Fruit fly (Drosophila melanogaster) whole organism, embryonic: ENCODE measurements around the gene Wdr92.
A peak's percentile ranks its signal among the peaks of the same experiment; 100 is the strongest.

ENCODE experiments used
- CG10959 ChIP-seq: fragments of 200-800 bp; sonication (Bioruptor generic); IDR thresholded peaks from 2 replicates; pipeline ENCODE4 v1.3.6; 2022; ENCODE audit warnings: missing biosample characterization, missing genetic modification characterization
- CG11723 ChIP-seq: fragments of 200-800 bp; sonication (Bioruptor generic); optimal IDR thresholded peaks from 2 replicates; lab custom pipeline; 2017; ENCODE audit warnings: missing biosample characterization, mild to moderate bottlenecking, missing genetic modification characterization
- CG12155 ChIP-seq: fragments of 200-800 bp; sonication (Bioruptor generic); optimal IDR thresholded peaks from 3 replicates; lab custom pipeline; 2016; ENCODE audit warnings: missing biosample characterization, missing genetic modification characterization
- CG12219 ChIP-seq: fragments of 200-800 bp; sonication (Bioruptor generic); optimal IDR thresholded peaks from 3 replicates; lab custom pipeline; 2018; ENCODE audit warnings: missing biosample characterization, mild to moderate bottlenecking, missing genetic modification characterization
- CG16779 ChIP-seq: fragments of 200-800 bp; sonication (Bioruptor generic); IDR thresholded peaks from 2 replicates; pipeline ENCODE4 v1.3.6; 2022; ENCODE audit warnings: missing biosample characterization, missing genetic modification characterization
- CG17568 ChIP-seq: fragments of 200-800 bp; sonication (Bioruptor generic); optimal IDR thresholded peaks from 2 replicates; lab custom pipeline; 2018; ENCODE audit warnings: missing biosample characterization, mild to moderate bottlenecking, missing genetic modification characterization, moderate library complexity
- CG17612 ChIP-seq: fragments of 200-800 bp; sonication (Bioruptor generic); IDR thresholded peaks from 2 replicates; pipeline ENCODE4 v1.3.6; 2022; ENCODE audit warnings: missing biosample characterization, missing genetic modification characterization
- CG32532 ChIP-seq: fragments of 200-800 bp; sonication (Bioruptor generic); IDR thresholded peaks from 2 replicates; pipeline ENCODE4 v1.3.6; 2022; ENCODE audit warnings: missing biosample characterization, missing genetic modification characterization
- CG34422 ChIP-seq: fragments of 200-800 bp; sonication (Bioruptor generic); IDR thresholded peaks from 3 replicates; pipeline ENCODE4 v1.3.6; 2022; ENCODE audit warnings: missing biosample characterization, missing genetic modification characterization
- CG5245 ChIP-seq: fragments of 200-800 bp; sonication (Bioruptor generic); optimal IDR thresholded peaks from 3 replicates; lab custom pipeline; 2016; ENCODE audit warnings: missing biosample characterization, missing genetic modification characterization
- CG7963 ChIP-seq: fragments of 200-800 bp; sonication (Bioruptor generic); IDR thresholded peaks from 3 replicates; pipeline ENCODE4 v1.3.6; 2022; ENCODE audit warnings: missing biosample characterization, missing genetic modification characterization; ENCODE audit not compliant: partially characterized antibody
- CG8478 ChIP-seq: fragments of >200 bp; optimal IDR thresholded peaks from 2 replicates; lab custom pipeline; 2018
- CG8765 ChIP-seq: fragments of 200-800 bp; sonication (Bioruptor generic); IDR thresholded peaks from 2 replicates; pipeline ENCODE4 v1.3.6; 2022; ENCODE audit warnings: missing biosample characterization, missing genetic modification characterization
- CG8944 ChIP-seq: fragments of 200-800 bp; sonication (Bioruptor generic); optimal IDR thresholded peaks from 3 replicates; lab custom pipeline; 2016; ENCODE audit warnings: missing biosample characterization, missing genetic modification characterization
- CG9797 ChIP-seq: fragments of 200-800 bp; sonication (Bioruptor generic); optimal IDR thresholded peaks from 3 replicates; lab custom pipeline; 2018; ENCODE audit warnings: missing biosample characterization, mild to moderate bottlenecking, missing genetic modification characterization
- Dip3 ChIP-seq: fragments of 200-800 bp; sonication (Bioruptor generic); optimal IDR thresholded peaks from 3 replicates; lab custom pipeline; 2016; ENCODE audit warnings: missing biosample characterization, missing genetic modification characterization
- Dp ChIP-seq: fragments of 200-800 bp; sonication (Bioruptor generic); optimal IDR thresholded peaks from 2 replicates; lab custom pipeline; 2018; ENCODE audit warnings: missing biosample characterization, mild to moderate bottlenecking, missing genetic modification characterization, moderate library complexity
- Drgx ChIP-seq: fragments of 200-800 bp; sonication (Bioruptor generic); IDR thresholded peaks from 2 replicates; pipeline ENCODE4 v1.3.6; 2022; ENCODE audit warnings: missing biosample characterization, missing genetic modification characterization
- E2f1 ChIP-seq: fragments of 200-800 bp; sonication (Bioruptor generic); IDR thresholded peaks from 2 replicates; pipeline ENCODE4 v1.3.6; 2022; ENCODE audit warnings: missing biosample characterization, missing genetic modification characterization
- Fer2 ChIP-seq: fragments of 200-800 bp; sonication (Bioruptor generic); optimal IDR thresholded peaks from 2 replicates; lab custom pipeline; 2018; ENCODE audit warnings: missing biosample characterization, mild to moderate bottlenecking, missing genetic modification characterization, moderate library complexity
- Fer3 ChIP-seq: fragments of 200-800 bp; sonication (Bioruptor generic); optimal IDR thresholded peaks from 2 replicates; lab custom pipeline; 2018; ENCODE audit warnings: missing biosample characterization, mild to moderate bottlenecking, missing genetic modification characterization, moderate library complexity
- Gug ChIP-seq: fragments of 200-800 bp; sonication (Bioruptor generic); IDR thresholded peaks from 4 replicates; pipeline ENCODE4 v1.3.6; 2022; ENCODE audit warnings: missing biosample characterization, missing genetic modification characterization
- HmgD ChIP-seq: fragments of 200-800 bp; sonication (Bioruptor generic); optimal IDR thresholded peaks from 3 replicates; lab custom pipeline; 2016; ENCODE audit warnings: missing biosample characterization, missing genetic modification characterization
- Hmx ChIP-seq: fragments of 200-800 bp; sonication (Bioruptor generic); optimal IDR thresholded peaks from 2 replicates; lab custom pipeline; 2016; ENCODE audit warnings: missing biosample characterization, missing genetic modification characterization
- Hr78 ChIP-seq, 2 experiments: fragments of 200-800 bp in 1 of 2; fragments of >200 bp in 1 of 2; sonication (Bioruptor generic) in 1 of 2; optimal IDR thresholded peaks; 2 replicates each; lab custom pipeline; 2017 to 2019; ENCODE audit warnings: missing biosample characterization in 2 of 2, missing genetic modification characterization in 2 of 2, mild to moderate bottlenecking in 1 of 2, moderate library complexity in 1 of 2
- NC2β ChIP-seq: fragments of 200-800 bp; sonication (Bioruptor generic); optimal IDR thresholded peaks from 2 replicates; lab custom pipeline; 2016; ENCODE audit warnings: missing biosample characterization, missing genetic modification characterization
- Oaz ChIP-seq: fragments of 200-800 bp; sonication (Bioruptor generic); IDR thresholded peaks from 2 replicates; pipeline ENCODE4 v1.3.6; 2022; ENCODE audit warnings: missing biosample characterization, missing genetic modification characterization
- PHDP ChIP-seq: fragments of 200-800 bp; sonication (Bioruptor generic); optimal IDR thresholded peaks from 3 replicates; lab custom pipeline; 2018; ENCODE audit warnings: missing biosample characterization, mild to moderate bottlenecking, missing genetic modification characterization, moderate library complexity
- Side ChIP-seq: fragments of 200-800 bp; sonication (Bioruptor generic); optimal IDR thresholded peaks from 2 replicates; lab custom pipeline; 2016; ENCODE audit warnings: missing biosample characterization, missing genetic modification characterization
- Six4 ChIP-seq: fragments of 200-800 bp; sonication (Bioruptor generic); optimal IDR thresholded peaks from 2 replicates; lab custom pipeline; 2016; ENCODE audit warnings: missing biosample characterization, missing genetic modification characterization
- Trl ChIP-seq, 3 experiments: fragments of >200 bp in 2 of 3; fragments of 200-800 bp in 1 of 3; sonication (Bioruptor generic) in 1 of 3; optimal IDR thresholded peaks; 2 replicates in 1 of 3; 3 replicates in 2 of 3; lab custom pipeline; 2016 to 2017; ENCODE audit warnings: missing biosample characterization in 1 of 3, missing genetic modification characterization in 1 of 3
- Vsx1 ChIP-seq: fragments of 200-800 bp; sonication (Bioruptor generic); optimal IDR thresholded peaks from 2 replicates; lab custom pipeline; 2017; ENCODE audit warnings: missing biosample characterization, mild to moderate bottlenecking, missing genetic modification characterization, missing genetic modification reagents
- Xbp1 ChIP-seq: fragments of 200-800 bp; sonication (Bioruptor generic); optimal IDR thresholded peaks from 3 replicates; lab custom pipeline; 2016; ENCODE audit warnings: missing biosample characterization, mild to moderate bottlenecking, missing genetic modification characterization
- al ChIP-seq: fragments of 200-800 bp; sonication (Bioruptor generic); IDR thresholded peaks from 2 replicates; pipeline ENCODE4 v1.3.6; 2022; ENCODE audit warnings: missing biosample characterization, missing genetic modification characterization
- ci ChIP-seq: fragments of 200-800 bp; sonication (Bioruptor generic); IDR thresholded peaks from 3 replicates; pipeline ENCODE4 v1.3.6; 2022; ENCODE audit warnings: missing biosample characterization, missing genetic modification characterization
- dm ChIP-seq: fragments of 200-800 bp; sonication (Bioruptor generic); optimal IDR thresholded peaks from 3 replicates; lab custom pipeline; 2016; ENCODE audit warnings: missing biosample characterization, missing genetic modification characterization
- esg ChIP-seq: fragments of 200-800 bp; sonication (Bioruptor generic); conservative IDR thresholded peaks from 2 replicates; pipeline ENCODE4 v1.3.6; 2022; ENCODE audit warnings: missing biosample characterization, missing genetic modification characterization
- ewg ChIP-seq: fragments of 200-800 bp; sonication (Bioruptor generic); optimal IDR thresholded peaks from 3 replicates; lab custom pipeline; 2017; ENCODE audit warnings: mild to moderate bottlenecking, missing biosample characterization, missing genetic modification reagents, missing genetic modification characterization
- fu2 ChIP-seq: fragments of 200-800 bp; sonication (Bioruptor generic); optimal IDR thresholded peaks from 2 replicates; lab custom pipeline; 2016; ENCODE audit warnings: missing biosample characterization, missing genetic modification characterization
- gem ChIP-seq: fragments of 200-800 bp; sonication (Bioruptor generic); optimal IDR thresholded peaks from 2 replicates; lab custom pipeline; 2019; ENCODE audit warnings: missing biosample characterization, mild to moderate bottlenecking, missing genetic modification characterization, moderate library complexity
- klu ChIP-seq: fragments of 200-800 bp; sonication (Bioruptor generic); IDR thresholded peaks from 2 replicates; pipeline ENCODE4 v1.3.6; 2022; ENCODE audit warnings: missing biosample characterization, missing genetic modification characterization
- knrl ChIP-seq: fragments of 200-800 bp; sonication (Bioruptor generic); IDR thresholded peaks from 3 replicates; pipeline ENCODE4 v1.3.6; 2022; ENCODE audit warnings: missing biosample characterization, missing genetic modification characterization; ENCODE audit not compliant: partially characterized antibody
- maf-S ChIP-seq: fragments of 200-800 bp; sonication (Bioruptor generic); optimal IDR thresholded peaks from 2 replicates; lab custom pipeline; 2016; ENCODE audit warnings: missing biosample characterization, missing genetic modification characterization
- nmo ChIP-seq: fragments of 200-800 bp; sonication (Bioruptor generic); optimal IDR thresholded peaks from 2 replicates; lab custom pipeline; 2018; ENCODE audit warnings: missing biosample characterization, mild to moderate bottlenecking, missing genetic modification characterization, moderate library complexity
- run ChIP-seq: fragments of 200-800 bp; sonication (Bioruptor generic); optimal IDR thresholded peaks from 3 replicates; lab custom pipeline; 2018; ENCODE audit warnings: missing biosample characterization, mild to moderate bottlenecking, missing genetic modification characterization
- scrt ChIP-seq: fragments of 200-800 bp; sonication (Bioruptor generic); optimal IDR thresholded peaks from 2 replicates; lab custom pipeline; 2018; ENCODE audit warnings: missing biosample characterization, mild to moderate bottlenecking, missing genetic modification characterization, moderate library complexity
- so ChIP-seq: fragments of 200-800 bp; sonication (Bioruptor generic); IDR thresholded peaks from 3 replicates; pipeline ENCODE4 v1.3.6; 2022; ENCODE audit warnings: missing biosample characterization, missing genetic modification characterization
- usp ChIP-seq: fragments of >200 bp; optimal IDR thresholded peaks from 2 replicates; lab custom pipeline; 2017; ENCODE audit warnings: missing biosample characterization, missing genetic modification characterization
- wdn ChIP-seq: fragments of 200-800 bp; sonication (Bioruptor generic); IDR thresholded peaks from 2 replicates; pipeline ENCODE4 v1.3.6; 2022; ENCODE audit warnings: missing biosample characterization, missing genetic modification characterization
- zfh1 ChIP-seq: fragments of 200-800 bp; sonication (Bioruptor generic); IDR thresholded peaks from 3 replicates; pipeline ENCODE4 v1.3.6; 2022; ENCODE audit warnings: missing biosample characterization, missing genetic modification characterization
- zfh2 ChIP-seq: fragments of 200-800 bp; sonication (Bioruptor generic); optimal IDR thresholded peaks from 2 replicates; lab custom pipeline; 2016; ENCODE audit warnings: missing biosample characterization, missing genetic modification characterization

Wdr92 gene

dm6 chr3L:17907609-17908160, at the start of gene Wdr92, which contains the start of gene Prestin (continued):
- TF ChIP-seq Trl (optimal IDR thresholded peaks at IDR 0.05; lab: Kevin White, UChicago) = no peak
- no peak for TF ChIP-seq Trl (GFP tag; optimal IDR thresholded peaks at IDR 0.05; lab: Kevin White, UChicago)
- TF ChIP-seq CG8944 (GFP tag; lab: Kevin White, UChicago) = no peak
- TF ChIP-seq CG7963 (GFP tag; lab: Robert Waterston, UW) = peak; percentile 62; the same call in 2 of the 3 replicates
- peak; percentile 22 for TF ChIP-seq Fer3 (tag; lab: Kevin White, UChicago)
- no peak for TF ChIP-seq klu (GFP tag; lab: Robert Waterston, UW)
- TF ChIP-seq Drgx = peak; percentile 63
- no peak for TF ChIP-seq Gug (GFP tag; lab: Robert Waterston, UW)
- no peak for TF ChIP-seq Fer2 (tag; lab: Kevin White, UChicago)
- peak; percentile 87 for TF ChIP-seq knrl (GFP tag; lab: Robert Waterston, UW)
- TF ChIP-seq Six4 = no peak
- TF ChIP-seq nmo (GFP tag; lab: Kevin White, UChicago) = peak; percentile 47
- TF ChIP-seq CG34422 (GFP tag; lab: Robert Waterston, UW) = peak; percentile 55; the same call in 1 of the 3 replicates
- no peak for TF ChIP-seq CG12219 (GFP tag; lab: Kevin White, UChicago)
- peak; percentile 6 for TF ChIP-seq Vsx1 (GFP tag; lab: Kevin White, UChicago)
- no peak for TF ChIP-seq CG10959 (GFP tag; lab: Robert Waterston, UW)
- no peak for TF ChIP-seq CG5245 (GFP tag; lab: Kevin White, UChicago)
- no peak for TF ChIP-seq CG17612 (GFP tag; lab: Robert Waterston, UW)
- TF ChIP-seq Dip3 (GFP tag; lab: Kevin White, UChicago) = no peak
- TF ChIP-seq esg (GFP tag; lab: Robert Waterston, UW) = no peak
- no peak for TF ChIP-seq dm
- peak; percentile 56 for TF ChIP-seq Dp (GFP tag; lab: Kevin White, UChicago)
- peak in 1 of 2 experiments; percentile 79 for TF ChIP-seq Hr78 (GFP tag; optimal IDR thresholded peaks at IDR 0.05; lab: Kevin White, UChicago)
- TF ChIP-seq Xbp1 (GFP tag; lab: Kevin White, UChicago) = no peak
- TF ChIP-seq fu2 (GFP tag; lab: Kevin White, UChicago) = no peak
- peak; percentile 15 for TF ChIP-seq gem (tag; lab: Kevin White, UChicago)
- TF ChIP-seq ci (GFP tag; lab: Robert Waterston, UW) = peak; percentile 69; the same call in 2 of the 3 replicates
- TF ChIP-seq Oaz = no peak
- TF ChIP-seq wdn (GFP tag; lab: Robert Waterston, UW) = no peak
- no peak for TF ChIP-seq CG8765 (GFP tag; lab: Robert Waterston, UW)
- no peak; the same call in 2 of the 3 replicates for TF ChIP-seq so (GFP tag; lab: Robert Waterston, UW)
- no peak for TF ChIP-seq ewg (GFP tag; lab: Kevin White, UChicago)
- no peak for TF ChIP-seq NC2β (GFP tag; lab: Kevin White, UChicago)
- TF ChIP-seq CG16779 (GFP tag; lab: Robert Waterston, UW) = 0 out of 2 replicates have a peak, but pooled peaks have one; percentile 40
- no peak for TF ChIP-seq zfh1 (GFP tag; lab: Robert Waterston, UW)
- TF ChIP-seq Hmx (GFP tag; lab: Kevin White, UChicago) = no peak
- peak; percentile 65; the same call in 1 of the 2 replicates for TF ChIP-seq E2f1 (GFP tag; lab: Robert Waterston, UW)
- no peak for TF ChIP-seq zfh2 (GFP tag; lab: Kevin White, UChicago)
- no peak for TF ChIP-seq Side (GFP tag; lab: Kevin White, UChicago)
- no peak for TF ChIP-seq maf-S (GFP tag; lab: Kevin White, UChicago)
- no peak for TF ChIP-seq run (tag; lab: Kevin White, UChicago)
- no peak; the same call in 1 of the 2 replicates for TF ChIP-seq CG32532 (GFP tag; lab: Robert Waterston, UW)
- no peak for TF ChIP-seq CG12155
- no peak for TF ChIP-seq usp
- TF ChIP-seq CG11723 (GFP tag; lab: Kevin White, UChicago) = no peak
- peak; percentile 66 for TF ChIP-seq CG9797 (GFP tag; lab: Kevin White, UChicago)
- no peak for TF ChIP-seq CG17568 (GFP tag; lab: Kevin White, UChicago)
- no peak for TF ChIP-seq CG8478
- peak; percentile 28 for TF ChIP-seq PHDP (tag; lab: Kevin White, UChicago)
- peak; percentile 56 for TF ChIP-seq scrt (GFP tag; lab: Kevin White, UChicago)
- TF ChIP-seq al (GFP tag; lab: Robert Waterston, UW) = no peak
- TF ChIP-seq HmgD (GFP tag; lab: Kevin White, UChicago) = no peak
